Fruit fly (Drosophila melanogaster): ENCODE results near the gene Cht7.

Gene Cht7

dm6 chr3L:3121769-3122432, 15.1 kb upstream of the Cht7 start (continued):
- TF ChIP-seq CG10209 (GFP tag; optimal IDR thresholded peaks at IDR 0.05) (no peak), gcm (GFP tag; optimal IDR thresholded peaks at IDR 0.05) (no peak), fd3F (GFP tag; optimal IDR thresholded peaks at IDR 0.05) (no peak), YL-1 (GFP tag; optimal IDR thresholded peaks at IDR 0.05) (no peak), CG6683 (GFP tag; optimal IDR thresholded peaks at IDR 0.05) (no peak), sr (GFP tag; IDR thresholded peaks at IDR 0.05) (no peak), gt (GFP tag; IDR thresholded peaks at IDR 0.05) (no peak), pita (GFP tag; optimal IDR thresholded peaks at IDR 0.05) (no peak), CG8359 (GFP tag; optimal IDR thresholded peaks at IDR 0.05; ENCODE audit: borderline replicate concordance) (no peak), CG6654 (GFP tag; optimal IDR thresholded peaks at IDR 0.05) (no peak), sqz (GFP tag; optimal IDR thresholded peaks at IDR 0.05) (no peak), pros (GFP tag; optimal IDR thresholded peaks at IDR 0.05) (no peak), tx (GFP tag; optimal IDR thresholded peaks at IDR 0.05) (no peak), CG16813 (GFP tag; IDR thresholded peaks at IDR 0.05; ENCODE audit: partially characterized antibody) (peak; percentile 50; the same call in 2 of the 3 replicates), tin (GFP tag; optimal IDR thresholded peaks at IDR 0.05) (no peak), ttk (GFP tag; IDR thresholded peaks at IDR 0.05) (no peak)

- TF ChIP-seq Ada2b (GFP tag; IDR thresholded peaks at IDR 0.05) (no peak), chn (GFP tag; optimal IDR thresholded peaks at IDR 0.05) (no peak), CG30431 (GFP tag; optimal IDR thresholded peaks at IDR 0.05) (no peak), CG11695 (GFP tag; IDR thresholded peaks at IDR 0.05) (no peak), CG16815 (GFP tag; optimal IDR thresholded peaks at IDR 0.05) (no peak), Blimp-1 (GFP tag; optimal IDR thresholded peaks at IDR 0.05) (no peak), CG14965 (GFP tag; optimal IDR thresholded peaks at IDR 0.05; ENCODE audit: borderline replicate concordance) (no peak), CG17568 (GFP tag; optimal IDR thresholded peaks at IDR 0.05) (no peak), CG18476 (GFP tag; optimal IDR thresholded peaks at IDR 0.05) (no peak), BtbVII (GFP tag; optimal IDR thresholded peaks at IDR 0.05) (no peak), H2.0 (GFP tag; IDR thresholded peaks at IDR 0.05) (no peak), slbo (GFP tag; IDR thresholded peaks at IDR 0.05) (no peak), CG10431 (GFP tag; optimal IDR thresholded peaks at IDR 0.05) (no peak)
Observed at dm6 chr3L:3114367-3114766, 7.6 kb upstream of the Cht7 start, which contains the start of gene CG45067. CG45067 (minus strand) TSS chr3L:3114467.

- TF ChIP-seq CG8281 (tag; optimal IDR thresholded peaks at IDR 0.05): no peak
- TF ChIP-seq Lim3 (GFP tag; IDR thresholded peaks at IDR 0.05): no peak
- TF ChIP-seq bcd (GFP tag; optimal IDR thresholded peaks at IDR 0.05): no peak
- no peak for TF ChIP-seq CG11085 (GFP tag; IDR thresholded peaks at IDR 0.05)
Observed at dm6 chr3L:3111127-3111526, 4.4 kb upstream of the Cht7 start, which contains the start of gene CG45066. CG45066 (minus strand) TSS chr3L:3111227.

- TF ChIP-seq chn (GFP tag; optimal IDR thresholded peaks at IDR 0.05): no peak
- TF ChIP-seq sim (GFP tag; IDR thresholded peaks at IDR 0.05): no peak
- no peak for TF ChIP-seq Dip2 (GFP tag; IDR thresholded peaks at IDR 0.05)
- peak; percentile 79 for TF ChIP-seq grn (GFP tag; optimal IDR thresholded peaks at IDR 0.05)
- no peak for TF ChIP-seq Elba2 (GFP tag; optimal IDR thresholded peaks at IDR 0.05)
- peak; percentile 10 for TF ChIP-seq oc (tag; optimal IDR thresholded peaks at IDR 0.05)
- TF ChIP-seq CG7745 (tag; optimal IDR thresholded peaks at IDR 0.05): no peak
- TF ChIP-seq D19A (tag; optimal IDR thresholded peaks at IDR 0.05): no peak
- no peak for TF ChIP-seq CG6683 (GFP tag; optimal IDR thresholded peaks at IDR 0.05)
- TF ChIP-seq nom (GFP tag; optimal IDR thresholded peaks at IDR 0.05): peak; percentile 35
- no peak for TF ChIP-seq CG3163 (GFP tag; optimal IDR thresholded peaks at IDR 0.05)
- no peak for TF ChIP-seq Kr (GFP tag; optimal IDR thresholded peaks at IDR 0.05)
- TF ChIP-seq MESR4 (GFP tag; optimal IDR thresholded peaks at IDR 0.05): no peak
- no peak for TF ChIP-seq Dp (GFP tag; optimal IDR thresholded peaks at IDR 0.05)
- TF ChIP-seq gsb (GFP tag; IDR thresholded peaks at IDR 0.05): no peak
Observed at dm6 chr3L:3109417-3110090, 2.8 kb upstream of the Cht7 start.

Measured in whole organism, embryonic.